Worm (Caenorhabditis elegans): ENCODE results near the gene K08D12.8.

Gene K08D12.8

ce11 chrIV:1725888-1726287 lies at the start of gene K08D12.8:
TSS of gene K08D12.8 (plus strand) at chrIV:1726188.
- TF ChIP-seq dao-5 (tag; optimal IDR thresholded peaks at IDR 0.05) = no peak
- no peak for TF ChIP-seq W03F9.2 (tag; optimal IDR thresholded peaks at IDR 0.05)
- TF ChIP-seq him-1 (tag; optimal IDR thresholded peaks at IDR 0.05) = no peak

- TF ChIP-seq him-1 (tag; optimal IDR thresholded peaks at IDR 0.05) (no peak), dao-5 (tag; optimal IDR thresholded peaks at IDR 0.05) (no peak), W03F9.2 (tag; optimal IDR thresholded peaks at IDR 0.05) (no peak)
These were observed 49.1 kb upstream of the K08D12.8 start for ce11 chrIV:1676926-1677325.

ce11 chrIV:1679227-1679626 lies 46.8 kb upstream of the K08D12.8 start:
- no peak for TF ChIP-seq him-1 (tag; optimal IDR thresholded peaks at IDR 0.05)
- no peak for TF ChIP-seq W03F9.2 (tag; optimal IDR thresholded peaks at IDR 0.05)
- TF ChIP-seq dao-5 (tag; optimal IDR thresholded peaks at IDR 0.05) = no peak

ce11 chrIV:1682066-1682465 lies 43.9 kb upstream of the K08D12.8 start, which contains the start of gene Y41D4B.24:
TSS of gene Y41D4B.24 (minus strand) at chrIV:1682166.
- no peak for TF ChIP-seq dao-5 (tag; optimal IDR thresholded peaks at IDR 0.05)
- TF ChIP-seq him-1 (tag; optimal IDR thresholded peaks at IDR 0.05) = no peak
- no peak for TF ChIP-seq W03F9.2 (tag; optimal IDR thresholded peaks at IDR 0.05)

- TF ChIP-seq dao-5 (tag; optimal IDR thresholded peaks at IDR 0.05) (no peak), him-1 (tag; optimal IDR thresholded peaks at IDR 0.05) (no peak), W03F9.2 (tag; optimal IDR thresholded peaks at IDR 0.05) (no peak)
These were observed 38.8 kb upstream of the K08D12.8 start for ce11 chrIV:1687151-1687550.

ce11 chrIV:1691651-1692050 lies 34.3 kb upstream of the K08D12.8 start:
- no peak for TF ChIP-seq dao-5 (tag; optimal IDR thresholded peaks at IDR 0.05)
- TF ChIP-seq him-1 (tag; optimal IDR thresholded peaks at IDR 0.05) = no peak
- TF ChIP-seq W03F9.2 (tag; optimal IDR thresholded peaks at IDR 0.05) = no peak

- TF ChIP-seq dao-5 (tag; optimal IDR thresholded peaks at IDR 0.05) (no peak), W03F9.2 (tag; optimal IDR thresholded peaks at IDR 0.05) (no peak), him-1 (tag; optimal IDR thresholded peaks at IDR 0.05) (no peak)
These were observed 26.4 kb upstream of the K08D12.8 start, which contains the start of gene bus-2 for ce11 chrIV:1699599-1699998. TSS of gene bus-2 (plus strand) at chrIV:1699899.

- TF ChIP-seq him-1 (tag; optimal IDR thresholded peaks at IDR 0.05) = no peak
- TF ChIP-seq dao-5 (tag; optimal IDR thresholded peaks at IDR 0.05) = no peak
- TF ChIP-seq W03F9.2 (tag; optimal IDR thresholded peaks at IDR 0.05) = no peak
These were observed 19.0 kb upstream of the K08D12.8 start, which contains the start of gene K08D12.4 for ce11 chrIV:1706996-1707395. TSS of gene K08D12.4 (plus strand) at chrIV:1707296.

- TF ChIP-seq him-1 (tag; optimal IDR thresholded peaks at IDR 0.05) = no peak
- no peak for TF ChIP-seq dao-5 (tag; optimal IDR thresholded peaks at IDR 0.05)
- no peak for TF ChIP-seq W03F9.2 (tag; optimal IDR thresholded peaks at IDR 0.05)
These were observed 18.0 kb upstream of the K08D12.8 start for ce11 chrIV:1707960-1708359.

ce11 chrIV:1708426-1708826 lies 17.6 kb upstream of the K08D12.8 start:
- TF ChIP-seq him-1 (tag; optimal IDR thresholded peaks at IDR 0.05) = no peak
- no peak for TF ChIP-seq W03F9.2 (tag; optimal IDR thresholded peaks at IDR 0.05)
- no peak for TF ChIP-seq dao-5 (tag; optimal IDR thresholded peaks at IDR 0.05)

ce11 chrIV:1709002-1709401 lies 17.0 kb upstream of the K08D12.8 start:
- no peak for TF ChIP-seq him-1 (tag; optimal IDR thresholded peaks at IDR 0.05)
- TF ChIP-seq W03F9.2 (tag; optimal IDR thresholded peaks at IDR 0.05) = no peak
- no peak for TF ChIP-seq dao-5 (tag; optimal IDR thresholded peaks at IDR 0.05)

ce11 chrIV:1709695-1710315 lies 16.2 kb upstream of the K08D12.8 start, which contains the start of the genes pbs-1 and K08D12.3:
TSS of gene pbs-1 (minus strand) at chrIV:1709745.
TSS of gene K08D12.3 (plus strand) at chrIV:1710265.
- TF ChIP-seq dao-5 (tag; optimal IDR thresholded peaks at IDR 0.05) (no peak), W03F9.2 (tag; optimal IDR thresholded peaks at IDR 0.05) (peak; percentile 86), him-1 (tag; optimal IDR thresholded peaks at IDR 0.05) (no peak)

ce11 chrIV:1710535-1710934 lies 15.5 kb upstream of the K08D12.8 start:
- TF ChIP-seq him-1 (tag; optimal IDR thresholded peaks at IDR 0.05) (no peak), W03F9.2 (tag; optimal IDR thresholded peaks at IDR 0.05) (no peak), dao-5 (tag; optimal IDR thresholded peaks at IDR 0.05) (no peak)

ce11 chrIV:1711029-1711489 lies 14.9 kb upstream of the K08D12.8 start, which contains the start of gene rpi-2:
TSS of gene rpi-2 (plus strand) at chrIV:1711262.
- TF ChIP-seq dao-5 (tag; optimal IDR thresholded peaks at IDR 0.05) (peak; percentile 37), W03F9.2 (tag; optimal IDR thresholded peaks at IDR 0.05) (no peak)

ce11 chrIV:1713618-1714017 lies 12.4 kb upstream of the K08D12.8 start:
- TF ChIP-seq him-1 (tag; optimal IDR thresholded peaks at IDR 0.05) (no peak), dao-5 (tag; optimal IDR thresholded peaks at IDR 0.05) (no peak), W03F9.2 (tag; optimal IDR thresholded peaks at IDR 0.05) (no peak)

Measured in whole organism, L4/young adult.